Worm (Caenorhabditis elegans) whole organism, late embryonic: ENCODE measurements around the gene C45G9.12.

Source experiments
- fkh-10 ChIP-seq: fragments of 150-350 bp; optimal IDR thresholded peaks from 2 replicates; lab custom pipeline; 2014; ENCODE audit warnings: missing biosample characterization, missing genetic modification reagents, missing genetic modification characterization
- syd-9 ChIP-seq: sonication (generic microtip); optimal IDR thresholded peaks from 2 replicates; lab custom pipeline; 2016; ENCODE audit warnings: mild to moderate bottlenecking, missing genetic modification characterization, moderate library complexity, missing compliant biosample characterization
- tbx-2 ChIP-seq: sonication (generic microtip); optimal IDR thresholded peaks from 2 replicates; lab custom pipeline; 2016; ENCODE audit warnings: missing genetic modification characterization, missing compliant biosample characterization

- TF ChIP-seq tbx-2 (tag; lab: Kevin White, UChicago) (no peak), syd-9 (no peak), fkh-10 (GFP tag; lab: Kevin White, UChicago) (no peak)
These were observed 6.7 kb upstream of the C45G9.12 start for ce11 chrIII:5078062-5078461.
